Fruit fly (Drosophila melanogaster): Measurements from ENCODE around the gene rdx.

rdx gene

DNA sequence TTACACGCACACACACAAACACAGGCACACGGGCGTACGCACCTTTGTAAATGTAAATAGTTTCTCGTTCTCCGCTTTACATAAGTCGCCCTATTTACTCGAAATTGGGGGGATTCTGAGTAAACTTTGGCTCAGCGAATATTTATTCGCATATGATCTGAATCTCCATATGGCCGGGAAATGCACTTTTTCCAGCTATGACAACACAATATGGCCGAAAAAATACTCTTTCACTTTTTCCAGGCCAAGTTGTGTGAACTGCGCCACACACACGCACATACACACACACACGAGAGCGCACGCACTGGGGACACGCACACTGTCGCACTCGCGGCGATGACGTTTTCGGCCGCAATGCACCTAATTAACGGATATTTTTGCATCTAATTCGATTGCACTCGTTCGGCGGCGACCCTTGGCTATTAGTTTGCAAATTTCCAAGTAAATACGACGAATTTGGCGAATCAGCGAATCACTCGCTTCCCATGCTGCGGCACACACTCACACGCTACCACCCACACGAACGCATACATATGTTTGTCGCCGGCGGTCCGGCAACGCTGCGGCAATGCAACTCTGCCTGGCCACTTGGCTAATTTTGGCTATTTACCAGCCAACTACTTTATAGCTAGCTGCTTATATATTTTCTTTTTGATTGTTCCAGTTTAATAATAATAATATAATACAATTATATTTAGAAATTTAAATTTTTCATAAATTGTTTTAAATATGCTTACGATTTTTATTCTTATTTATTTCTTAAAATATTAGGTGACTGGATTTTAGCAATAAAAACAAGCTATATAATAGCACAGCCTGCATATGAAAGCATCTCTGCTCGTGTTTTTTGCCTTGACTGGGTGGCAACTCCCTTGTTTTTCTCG lies at the start of gene rdx, which contains the start of gene CG3061 (continued):
- no peak for TF ChIP-seq bowl (GFP tag; IDR thresholded peaks at IDR 0.05)
- no peak for TF ChIP-seq dimm (GFP tag; IDR thresholded peaks at IDR 0.05)
- no peak for TF ChIP-seq CG13624 (GFP tag; optimal IDR thresholded peaks at IDR 0.05)
- TF ChIP-seq CG9727 (GFP tag; optimal IDR thresholded peaks at IDR 0.05), result peak; percentile 65
- peak; percentile 73 for TF ChIP-seq CG10209 (GFP tag; optimal IDR thresholded peaks at IDR 0.05)
- peak; percentile 69 for TF ChIP-seq CG18262 (tag; optimal IDR thresholded peaks at IDR 0.05)
- peak; percentile 15 for TF ChIP-seq CG7271 (tag; optimal IDR thresholded peaks at IDR 0.05)
- no peak for TF ChIP-seq br (optimal IDR thresholded peaks at IDR 0.05)
- TF ChIP-seq Mes4 (GFP tag; optimal IDR thresholded peaks at IDR 0.05), result no peak
- TF ChIP-seq CG12219 (GFP tag; optimal IDR thresholded peaks at IDR 0.05), result no peak
- TF ChIP-seq CG11456 (GFP tag; IDR thresholded peaks at IDR 0.05), result no peak
- no peak for TF ChIP-seq Optix (GFP tag; IDR thresholded peaks at IDR 0.05)
- no peak for TF ChIP-seq inv (GFP tag; IDR thresholded peaks at IDR 0.05; ENCODE audit: partially characterized antibody)
- TF ChIP-seq H15 (GFP tag; IDR thresholded peaks at IDR 0.05), result no peak
- no peak for TF ChIP-seq Hand (GFP tag; optimal IDR thresholded peaks at IDR 0.05)
- no peak for TF ChIP-seq CG5245 (GFP tag; optimal IDR thresholded peaks at IDR 0.05)
- peak in 1 of 2 experiments; percentile 43 for TF ChIP-seq insv (GFP tag; optimal IDR thresholded peaks at IDR 0.05)
- TF ChIP-seq crc (GFP tag; optimal IDR thresholded peaks at IDR 0.05), result no peak
- TF ChIP-seq chn (GFP tag; optimal IDR thresholded peaks at IDR 0.05), result no peak
- TF ChIP-seq wek (GFP tag; optimal IDR thresholded peaks at IDR 0.05), result no peak
- TF ChIP-seq prd (optimal IDR thresholded peaks at IDR 0.05), result no peak
- TF ChIP-seq prd (GFP tag; IDR thresholded peaks at IDR 0.05), result peak; percentile 69; the same call in 1 of the 3 replicates
- no peak for TF ChIP-seq en (GFP tag; optimal IDR thresholded peaks at IDR 0.05)
- TF ChIP-seq unc-4 (GFP tag; IDR thresholded peaks at IDR 0.05; ENCODE audit: partially characterized antibody), result no peak
- no peak for TF ChIP-seq CG2875 (GFP tag; optimal IDR thresholded peaks at IDR 0.05)
- TF ChIP-seq lov (optimal IDR thresholded peaks at IDR 0.05), result no peak
- no peak for TF ChIP-seq lov (GFP tag; IDR thresholded peaks at IDR 0.05)
- no peak for TF ChIP-seq pnt (GFP tag; optimal IDR thresholded peaks at IDR 0.05)
- TF ChIP-seq yki (optimal IDR thresholded peaks at IDR 0.05), result no peak
- TF ChIP-seq CG12236 (GFP tag; optimal IDR thresholded peaks at IDR 0.05), result no peak
- TF ChIP-seq CG18764 (GFP tag; optimal IDR thresholded peaks at IDR 0.05), result peak; percentile 22
- no peak for TF ChIP-seq H2.0 (GFP tag; IDR thresholded peaks at IDR 0.05)
- peak; percentile 28 for TF ChIP-seq cwo (GFP tag; optimal IDR thresholded peaks at IDR 0.05)
- no peak for TF ChIP-seq Nf-YA (GFP tag; IDR thresholded peaks at IDR 0.05)
- no peak for TF ChIP-seq Dref (GFP tag; IDR thresholded peaks at IDR 0.05)
- TF ChIP-seq NFAT (GFP tag; IDR thresholded peaks at IDR 0.05), result peak; percentile 33; the same call in 1 of the 2 replicates
- peak; percentile 13 for TF ChIP-seq CG6654 (GFP tag; optimal IDR thresholded peaks at IDR 0.05)
- no peak for TF ChIP-seq Hey (tag; optimal IDR thresholded peaks at IDR 0.05)
- peak; percentile 48 for TF ChIP-seq lab (GFP tag; optimal IDR thresholded peaks at IDR 0.05)
- TF ChIP-seq stc (GFP tag; IDR thresholded peaks at IDR 0.05), result no peak
- no peak; the same call in 1 of the 2 replicates for TF ChIP-seq bbx (GFP tag; IDR thresholded peaks at IDR 0.05; ENCODE audit: partially characterized antibody)
- TF ChIP-seq Pdp1 (GFP tag; optimal IDR thresholded peaks at IDR 0.05), result peak; percentile 24 to 89
- TF ChIP-seq vfl (GFP tag; optimal IDR thresholded peaks at IDR 0.05), result no peak
- no peak for TF ChIP-seq Atf3 (GFP tag; optimal IDR thresholded peaks at IDR 0.05)
- peak; percentile 57 for TF ChIP-seq CG13775 (GFP tag; optimal IDR thresholded peaks at IDR 0.05)
- peak; percentile 93 for TF ChIP-seq MESR4 (GFP tag; optimal IDR thresholded peaks at IDR 0.05)
- TF ChIP-seq danr (GFP tag; IDR thresholded peaks at IDR 0.05), result 0 out of 2 replicates have a peak, but pooled peaks have one; percentile 6
- TF ChIP-seq CG8478 (optimal IDR thresholded peaks at IDR 0.05), result peak; percentile 98
- no peak for TF ChIP-seq CG2129 (GFP tag; IDR thresholded peaks at IDR 0.05; ENCODE audit: partially characterized antibody)
- 0 out of 3 replicates have a peak, but pooled peaks have one; percentile 30 for TF ChIP-seq Dbx (GFP tag; IDR thresholded peaks at IDR 0.05)
- peak; percentile 70 for TF ChIP-seq CG3847 (GFP tag; IDR thresholded peaks at IDR 0.05)

Data from whole organism, embryonic.